Fruit fly (Drosophila melanogaster) whole organism, embryonic: ENCODE data around the gene CG11695.

Experiments used
- CG10543 ChIP-seq: fragments of 200-800 bp; sonication (Bioruptor generic); optimal IDR thresholded peaks from 3 replicates; lab custom pipeline; 2017; ENCODE audit warnings: missing biosample characterization, mild to moderate bottlenecking, missing genetic modification characterization, moderate library complexity
- CG13624 ChIP-seq: fragments of 200-800 bp; sonication (Bioruptor generic); optimal IDR thresholded peaks from 2 replicates; lab custom pipeline; 2016; ENCODE audit warnings: missing biosample characterization, missing genetic modification characterization
- CG13775 ChIP-seq: fragments of 200-800 bp; sonication (Bioruptor generic); optimal IDR thresholded peaks from 3 replicates; lab custom pipeline; 2017; ENCODE audit warnings: missing biosample characterization, mild to moderate bottlenecking, missing genetic modification characterization
- CG14050 ChIP-seq: fragments of 200-800 bp; sonication (Bioruptor generic); IDR thresholded peaks from 3 replicates; pipeline ENCODE4 v1.3.6; 2022; ENCODE audit warnings: missing biosample characterization, missing genetic modification characterization
- CG14441 ChIP-seq: fragments of 200-800 bp; sonication (Bioruptor generic); IDR thresholded peaks from 2 replicates; pipeline ENCODE4 v1.3.6; 2022; ENCODE audit warnings: missing biosample characterization, missing genetic modification characterization
- CG15011 ChIP-seq: fragments of 200-800 bp; sonication (Bioruptor generic); optimal IDR thresholded peaks from 3 replicates; lab custom pipeline; 2018; ENCODE audit warnings: missing biosample characterization, mild to moderate bottlenecking, missing genetic modification characterization
- CG15269 ChIP-seq: fragments of 200-800 bp; sonication (Bioruptor generic); optimal IDR thresholded peaks from 2 replicates; lab custom pipeline; 2018; ENCODE audit warnings: missing biosample characterization, mild to moderate bottlenecking, missing genetic modification characterization, moderate library complexity
- CG17359 ChIP-seq: fragments of 200-800 bp; sonication (Bioruptor generic); optimal IDR thresholded peaks from 3 replicates; lab custom pipeline; 2018; ENCODE audit warnings: missing biosample characterization, mild to moderate bottlenecking, missing genetic modification characterization, moderate library complexity
- CG2129 ChIP-seq: fragments of 200-800 bp; sonication (Bioruptor generic); IDR thresholded peaks from 2 replicates; pipeline ENCODE4 v1.3.6; 2022; ENCODE audit warnings: missing biosample characterization, missing genetic modification characterization; ENCODE audit not compliant: partially characterized antibody
- CG32772 ChIP-seq: fragments of 200-800 bp; sonication (Bioruptor generic); IDR thresholded peaks from 2 replicates; pipeline ENCODE4 v1.3.6; 2022; ENCODE audit warnings: missing biosample characterization, missing genetic modification characterization
- CG33213 ChIP-seq: fragments of 200-800 bp; sonication (Bioruptor generic); optimal IDR thresholded peaks from 3 replicates; lab custom pipeline; 2016; ENCODE audit warnings: missing biosample characterization, missing genetic modification characterization
- CG6683 ChIP-seq: fragments of 200-800 bp; sonication (Bioruptor generic); optimal IDR thresholded peaks from 2 replicates; lab custom pipeline; 2017; ENCODE audit warnings: missing biosample characterization, mild to moderate bottlenecking, missing genetic modification characterization, missing genetic modification reagents
- CG6689 ChIP-seq: fragments of 200-800 bp; sonication (Bioruptor generic); IDR thresholded peaks from 2 replicates; pipeline ENCODE4 v1.3.6; 2022; ENCODE audit warnings: missing biosample characterization, missing genetic modification characterization
- CG9437 ChIP-seq: fragments of 200-800 bp; sonication (Bioruptor generic); optimal IDR thresholded peaks from 2 replicates; lab custom pipeline; 2018; ENCODE audit warnings: missing biosample characterization, mild to moderate bottlenecking, missing genetic modification characterization
- CG9817 ChIP-seq: fragments of 200-800 bp; sonication (Bioruptor generic); optimal IDR thresholded peaks from 2 replicates; lab custom pipeline; 2018; ENCODE audit warnings: missing biosample characterization, mild to moderate bottlenecking, missing genetic modification characterization, moderate library complexity
- CTCF ChIP-seq: fragments of 200-800 bp; sonication (Bioruptor generic); optimal IDR thresholded peaks from 2 replicates; lab custom pipeline; 2017; ENCODE audit warnings: missing biosample characterization, mild to moderate bottlenecking, missing genetic modification characterization, moderate library complexity
- Camta ChIP-seq: fragments of 200-800 bp; sonication (Bioruptor generic); optimal IDR thresholded peaks from 2 replicates; lab custom pipeline; 2016; ENCODE audit warnings: missing biosample characterization, missing genetic modification characterization
- Dbx ChIP-seq: fragments of 200-800 bp; sonication (Bioruptor generic); IDR thresholded peaks from 3 replicates; pipeline ENCODE4 v1.3.6; 2022; ENCODE audit warnings: missing biosample characterization, missing genetic modification characterization
- HLH54F ChIP-seq: fragments of 200-800 bp; sonication (Bioruptor generic); optimal IDR thresholded peaks from 3 replicates; lab custom pipeline; 2016; ENCODE audit warnings: missing biosample characterization, missing genetic modification characterization
- Hr78 ChIP-seq, 2 experiments: fragments of 200-800 bp in 1 of 2; fragments of >200 bp in 1 of 2; sonication (Bioruptor generic) in 1 of 2; optimal IDR thresholded peaks; 2 replicates each; lab custom pipeline; 2017 to 2019; ENCODE audit warnings: missing biosample characterization in 2 of 2, missing genetic modification characterization in 2 of 2, mild to moderate bottlenecking in 1 of 2, moderate library complexity in 1 of 2
- Jarid2 ChIP-seq: fragments of 200-800 bp; sonication (Bioruptor generic); optimal IDR thresholded peaks from 3 replicates; lab custom pipeline; 2017; ENCODE audit warnings: mild to moderate bottlenecking, missing biosample characterization, missing genetic modification reagents, missing genetic modification characterization
- Meics ChIP-seq: fragments of 200-800 bp; sonication (Bioruptor generic); optimal IDR thresholded peaks from 2 replicates; lab custom pipeline; 2017; ENCODE audit warnings: missing biosample characterization, mild to moderate bottlenecking, missing genetic modification characterization
- Neu2 ChIP-seq: fragments of 200-800 bp; sonication (Bioruptor generic); optimal IDR thresholded peaks from 3 replicates; lab custom pipeline; 2016; ENCODE audit warnings: missing biosample characterization, missing genetic modification characterization, borderline replicate concordance
- Nf-YC ChIP-seq: fragments of 200-800 bp; optimal IDR thresholded peaks from 3 replicates; lab custom pipeline; 2019; ENCODE audit warnings: missing biosample characterization, mild to moderate bottlenecking, missing genetic modification characterization, moderate library complexity
- bsh ChIP-seq, 2 experiments: fragments of 200-800 bp; sonication (Bioruptor generic); optimal IDR thresholded peaks; 2 replicates each; lab custom pipeline; 2017 to 2018; ENCODE audit warnings: mild to moderate bottlenecking in 2 of 2, missing biosample characterization in 2 of 2, missing genetic modification characterization in 2 of 2, moderate library complexity in 1 of 2
- cato ChIP-seq: fragments of 200-800 bp; sonication (Bioruptor generic); optimal IDR thresholded peaks from 2 replicates; lab custom pipeline; 2016; ENCODE audit warnings: missing biosample characterization, missing genetic modification characterization, borderline replicate concordance
- caup ChIP-seq: fragments of 200-800 bp; sonication (Bioruptor generic); optimal IDR thresholded peaks from 3 replicates; lab custom pipeline; 2017; ENCODE audit warnings: missing biosample characterization, mild to moderate bottlenecking, missing genetic modification characterization, moderate library complexity; ENCODE audit not compliant: severe bottlenecking
- da ChIP-seq: fragments of 200-800 bp; sonication (Bioruptor generic); optimal IDR thresholded peaks from 2 replicates; lab custom pipeline; 2016; ENCODE audit warnings: missing biosample characterization, missing genetic modification characterization
- exex ChIP-seq: fragments of 200-800 bp; sonication (Bioruptor generic); optimal IDR thresholded peaks from 4 replicates; lab custom pipeline; 2018; ENCODE audit warnings: missing biosample characterization, mild to moderate bottlenecking, missing genetic modification characterization, moderate library complexity
- gce ChIP-seq: fragments of 200-800 bp; sonication (Bioruptor generic); IDR thresholded peaks from 3 replicates; pipeline ENCODE4 v1.3.6; 2022; ENCODE audit warnings: missing biosample characterization, missing genetic modification characterization
- grau ChIP-seq: fragments of 200-800 bp; optimal IDR thresholded peaks from 3 replicates; lab custom pipeline; 2019; ENCODE audit warnings: missing biosample characterization, mild to moderate bottlenecking, missing genetic modification characterization, moderate library complexity
- hbn ChIP-seq: fragments of 200-800 bp; sonication (Bioruptor generic); IDR thresholded peaks from 2 replicates; pipeline ENCODE4 v1.3.6; 2022; ENCODE audit warnings: missing biosample characterization, missing genetic modification characterization; ENCODE audit not compliant: partially characterized antibody
- lab ChIP-seq: fragments of 200-800 bp; sonication (Bioruptor generic); optimal IDR thresholded peaks from 3 replicates; lab custom pipeline; 2017; ENCODE audit warnings: missing biosample characterization, missing genetic modification characterization, mild to moderate bottlenecking, moderate library complexity, missing genetic modification reagents
- lilli ChIP-seq: fragments of 200-800 bp; sonication (Bioruptor generic); optimal IDR thresholded peaks from 3 replicates; lab custom pipeline; 2016; ENCODE audit warnings: missing biosample characterization, missing genetic modification characterization
- nerfin-2 ChIP-seq: fragments of 200-800 bp; sonication (Bioruptor generic); IDR thresholded peaks from 2 replicates; pipeline ENCODE4 v1.3.6; 2022; ENCODE audit warnings: missing biosample characterization, missing genetic modification characterization; ENCODE audit not compliant: partially characterized antibody
- nmo ChIP-seq: fragments of 200-800 bp; sonication (Bioruptor generic); optimal IDR thresholded peaks from 2 replicates; lab custom pipeline; 2018; ENCODE audit warnings: missing biosample characterization, mild to moderate bottlenecking, missing genetic modification characterization, moderate library complexity
- pfk ChIP-seq: fragments of 200-800 bp; sonication (Bioruptor generic); optimal IDR thresholded peaks from 2 replicates; lab custom pipeline; 2018; ENCODE audit warnings: missing biosample characterization, mild to moderate bottlenecking, missing genetic modification characterization, moderate library complexity
- row ChIP-seq: fragments of 200-800 bp; sonication (Bioruptor generic); IDR thresholded peaks from 3 replicates; pipeline ENCODE4 v1.3.6; 2022; ENCODE audit warnings: missing biosample characterization, missing genetic modification characterization
- sens-2 ChIP-seq: fragments of 200-800 bp; sonication (Bioruptor generic); IDR thresholded peaks from 2 replicates; pipeline ENCODE4 v1.3.6; 2022; ENCODE audit warnings: missing biosample characterization, missing genetic modification characterization
- sim ChIP-seq: fragments of 200-800 bp; sonication (Bioruptor generic); IDR thresholded peaks from 2 replicates; pipeline ENCODE4 v1.3.6; 2022; ENCODE audit warnings: missing biosample characterization, missing genetic modification characterization
- sima ChIP-seq: fragments of 200-800 bp; sonication (Bioruptor generic); optimal IDR thresholded peaks from 2 replicates; lab custom pipeline; 2016; ENCODE audit warnings: missing biosample characterization, missing genetic modification characterization
- sisA ChIP-seq: fragments of 200-800 bp; sonication (Bioruptor generic); IDR thresholded peaks from 2 replicates; pipeline ENCODE4 v1.3.6; 2022; ENCODE audit warnings: missing biosample characterization, missing genetic modification characterization
- trh ChIP-seq: fragments of 200-800 bp; sonication (Bioruptor generic); optimal IDR thresholded peaks from 2 replicates; lab custom pipeline; 2016; ENCODE audit warnings: missing biosample characterization, missing genetic modification characterization
- tup ChIP-seq: fragments of 200-800 bp; sonication (Bioruptor generic); optimal IDR thresholded peaks from 2 replicates; lab custom pipeline; 2016; ENCODE audit warnings: missing biosample characterization, mild to moderate bottlenecking, missing genetic modification characterization, moderate library complexity
- unc-4 ChIP-seq: fragments of 200-800 bp; sonication (Bioruptor generic); IDR thresholded peaks from 2 replicates; pipeline ENCODE4 v1.3.6; 2022; ENCODE audit warnings: missing biosample characterization, missing genetic modification characterization; ENCODE audit not compliant: partially characterized antibody
- wor ChIP-seq: fragments of 200-800 bp; sonication (Bioruptor generic); IDR thresholded peaks from 2 replicates; pipeline ENCODE4 v1.3.6; 2022; ENCODE audit warnings: missing biosample characterization, missing genetic modification characterization
- z ChIP-seq: fragments of 200-800 bp; sonication (Bioruptor generic); IDR thresholded peaks from 3 replicates; pipeline ENCODE4 v1.3.6; 2022; ENCODE audit warnings: missing biosample characterization, missing genetic modification characterization

Gene CG11695

DNA sequence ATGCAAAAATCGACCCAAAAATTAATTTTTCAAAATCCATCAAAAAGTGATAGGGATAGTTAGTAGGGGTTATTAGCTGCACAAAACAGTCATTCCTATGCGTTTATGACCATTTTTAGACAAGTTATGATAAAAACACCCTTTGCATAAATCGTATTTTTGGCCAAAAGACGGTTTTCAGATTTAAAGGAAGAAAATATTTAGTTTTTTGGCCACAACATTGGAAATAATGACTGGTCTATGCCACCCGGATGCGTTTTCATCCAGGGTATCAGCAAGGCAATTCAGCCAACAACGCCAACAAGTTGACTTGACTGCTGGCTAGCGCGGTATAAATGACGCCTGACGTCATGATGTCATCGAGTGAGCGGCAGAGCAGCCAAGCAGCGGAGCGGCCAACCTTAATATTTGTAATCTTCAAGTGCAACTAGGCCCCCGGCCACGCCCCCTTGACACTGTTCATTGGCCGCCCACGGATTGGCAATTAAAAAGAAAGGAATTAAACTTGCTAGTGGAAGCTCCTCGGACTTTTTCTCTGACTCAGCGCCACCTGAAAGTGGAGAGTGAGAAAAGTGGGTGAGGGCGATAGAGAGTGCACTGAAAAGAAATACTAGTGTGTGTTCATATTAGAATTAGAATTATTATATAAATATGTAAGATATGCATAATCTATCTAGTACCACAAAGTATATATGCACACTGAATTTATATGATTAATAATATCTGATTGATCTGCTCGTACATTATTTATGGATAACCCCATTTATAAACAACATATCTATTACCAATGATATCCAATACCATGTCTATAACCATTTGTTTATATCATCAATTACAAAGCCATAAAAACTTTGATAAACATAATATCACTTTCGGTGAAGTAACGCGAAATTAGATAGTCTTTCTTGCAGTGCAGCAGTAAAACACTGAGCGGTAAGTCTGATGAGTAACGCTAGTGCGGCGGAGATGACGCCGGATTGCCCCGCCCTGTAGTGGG is 16.7 kb upstream of the CG11695 start (continued):
- TF ChIP-seq CG6683 (GFP tag; lab: Kevin White, UChicago), result peak; percentile 80
- peak in 1 of 2 experiments; percentile 81 for TF ChIP-seq Hr78 (GFP tag; optimal IDR thresholded peaks at IDR 0.05; lab: Kevin White, UChicago)
- TF ChIP-seq Meics (GFP tag; lab: Kevin White, UChicago), result peak; percentile 91
- peak; percentile 19 for TF ChIP-seq CTCF
- TF ChIP-seq lab (GFP tag; lab: Kevin White, UChicago), result peak; percentile 91
- peak; percentile 47 for TF ChIP-seq sisA (GFP tag; lab: Robert Waterston, UW)
- peak; percentile 48; the same call in 2 of the 3 replicates for TF ChIP-seq CG14050 (GFP tag; lab: Robert Waterston, UW)
- TF ChIP-seq da (GFP tag; lab: Kevin White, UChicago), result no peak
- TF ChIP-seq trh (GFP tag; lab: Kevin White, UChicago), result no peak
- TF ChIP-seq CG9817 (tag; lab: Kevin White, UChicago), result peak; percentile 83
- TF ChIP-seq CG9437, result peak; percentile 85
- peak; percentile 85 for TF ChIP-seq CG13775 (GFP tag; lab: Kevin White, UChicago)
- peak; percentile 52 for TF ChIP-seq cato (GFP tag; lab: Kevin White, UChicago)
- TF ChIP-seq hbn (GFP tag; lab: Robert Waterston, UW), result no peak
- TF ChIP-seq CG14441 (GFP tag; lab: Robert Waterston, UW), result peak; percentile 36
- no peak for TF ChIP-seq pfk (GFP tag; lab: Kevin White, UChicago)
- TF ChIP-seq caup (GFP tag; lab: Kevin White, UChicago), result peak; percentile 85
- TF ChIP-seq CG33213 (GFP tag; lab: Kevin White, UChicago), result no peak
- no peak for TF ChIP-seq Neu2 (GFP tag; lab: Kevin White, UChicago)
- TF ChIP-seq Nf-YC (tag; lab: Kevin White, UChicago), result peak; percentile 84
- no peak for TF ChIP-seq sima (GFP tag; lab: Kevin White, UChicago)
- TF ChIP-seq lilli, result peak; percentile 66
- no peak for TF ChIP-seq sens-2 (GFP tag; lab: Robert Waterston, UW)
- peak; percentile 52; the same call in 1 of the 2 replicates for TF ChIP-seq CG6689 (GFP tag; lab: Robert Waterston, UW)
- peak; percentile 56 for TF ChIP-seq CG32772 (GFP tag; lab: Robert Waterston, UW)
- no peak for TF ChIP-seq nerfin-2 (GFP tag; lab: Robert Waterston, UW)
- peak; percentile 27 for TF ChIP-seq CG13624
- peak; percentile 63 to 74 for TF ChIP-seq bsh (GFP tag; optimal IDR thresholded peaks at IDR 0.05; lab: Kevin White, UChicago)
- peak; percentile 69 for TF ChIP-seq wor (GFP tag; lab: Robert Waterston, UW)
- TF ChIP-seq HLH54F, result peak; percentile 44
- peak; percentile 46; the same call in 1 of the 3 replicates for TF ChIP-seq gce
- peak; percentile 58 for TF ChIP-seq Jarid2
- no peak for TF ChIP-seq z
- TF ChIP-seq CG17359 (tag; lab: Kevin White, UChicago), result peak; percentile 88
- peak; percentile 57 for TF ChIP-seq exex (tag; lab: Kevin White, UChicago)
- TF ChIP-seq sim (GFP tag; lab: Robert Waterston, UW), result no peak; the same call in 1 of the 2 replicates
- TF ChIP-seq tup (GFP tag; lab: Kevin White, UChicago), result no peak
- TF ChIP-seq row (GFP tag; lab: Robert Waterston, UW), result peak; percentile 78
- no peak for TF ChIP-seq unc-4 (GFP tag; lab: Robert Waterston, UW)
- TF ChIP-seq CG10543, result peak; percentile 87
- TF ChIP-seq grau (tag; lab: Kevin White, UChicago), result peak; percentile 92
- TF ChIP-seq nmo (GFP tag; lab: Kevin White, UChicago), result peak; percentile 93
- TF ChIP-seq CG15269 (tag; lab: Kevin White, UChicago), result peak; percentile 92
- peak; percentile 82 for TF ChIP-seq CG15011 (GFP tag; lab: Kevin White, UChicago)
- TF ChIP-seq CG2129 (GFP tag; lab: Robert Waterston, UW), result no peak
- TF ChIP-seq Dbx (GFP tag; lab: Robert Waterston, UW), result peak; percentile 70; the same call in 2 of the 3 replicates
- TF ChIP-seq Camta (GFP tag; lab: Kevin White, UChicago), result peak; percentile 8
